Worm (Caenorhabditis elegans): ENCODE measurements around the gene C46C2.5.

- TF ChIP-seq ama-1 (optimal IDR thresholded peaks at IDR 0.05) (no peak), flt-1 (GFP tag; IDR thresholded peaks at IDR 0.05) (no peak), ceh-13 (GFP tag; optimal IDR thresholded peaks at IDR 0.05) (no peak)
Observed at ce11 chrIV:9169764-9170163, 22.7 kb downstream of the C46C2.5 start.
